Worm (Caenorhabditis elegans) whole organism, young adult: ENCODE results near the gene F29C12.6.
A peak's percentile ranks its signal among the peaks of the same experiment; 100 is the strongest.

Experiments
- B0336.3 ChIP-seq: fragments of 200-800 bp; sonication (Bioruptor generic); IDR thresholded peaks from 2 replicates; pipeline ENCODE4 v1.3.6; 2022; ENCODE audit warnings: missing genetic modification characterization, missing compliant biosample characterization
- D2030.7 ChIP-seq: fragments of 200-800 bp; sonication (Bioruptor generic); IDR thresholded peaks from 2 replicates; pipeline ENCODE4 v1.3.6; 2022; ENCODE audit warnings: missing genetic modification reagents, missing genetic modification characterization, missing compliant biosample characterization
- F33H1.4 ChIP-seq: fragments of 200-800 bp; sonication (Bioruptor generic); IDR thresholded peaks from 2 replicates; pipeline ENCODE4 v1.3.6; 2022; ENCODE audit warnings: missing genetic modification reagents, missing genetic modification characterization, missing compliant biosample characterization
- F55B11.4 ChIP-seq: sonication (generic microtip); optimal IDR thresholded peaks from 2 replicates; lab custom pipeline; 2016; ENCODE audit warnings: missing compliant biosample characterization, missing genetic modification characterization, borderline replicate concordance; ENCODE audit not compliant: insufficient read depth
- F57A8.1 ChIP-seq: fragments of 200-800 bp; sonication (Bioruptor generic); optimal IDR thresholded peaks from 2 replicates; lab custom pipeline; 2018; ENCODE audit warnings: mild to moderate bottlenecking, missing genetic modification characterization, moderate library complexity, missing compliant biosample characterization
- F57C9.4 ChIP-seq: sonication (generic microtip); optimal IDR thresholded peaks from 2 replicates; lab custom pipeline; 2017; ENCODE audit warnings: mild to moderate bottlenecking, missing genetic modification characterization, missing compliant biosample characterization
- K11D2.4 ChIP-seq: fragments of 200-800 bp; sonication (Bioruptor generic); IDR thresholded peaks from 2 replicates; pipeline ENCODE4 v1.3.6; 2022; ENCODE audit warnings: missing genetic modification reagents, missing genetic modification characterization, missing compliant biosample characterization
- K12H6.12 ChIP-seq: fragments of 200-800 bp; sonication (Bioruptor generic); optimal IDR thresholded peaks from 2 replicates; lab custom pipeline; 2018; ENCODE audit warnings: mild to moderate bottlenecking, missing genetic modification characterization, missing compliant biosample characterization
- T26A5.8 ChIP-seq: sonication (generic microtip); optimal IDR thresholded peaks from 2 replicates; lab custom pipeline; 2016; ENCODE audit warnings: missing genetic modification characterization, missing compliant biosample characterization
- Y53F4B.3 ChIP-seq: fragments of 200-800 bp; sonication (Bioruptor generic); IDR thresholded peaks from 2 replicates; pipeline ENCODE4 v1.3.6; 2022; ENCODE audit warnings: missing genetic modification reagents, missing genetic modification characterization, missing compliant biosample characterization
- Y53G8AR.9 ChIP-seq: fragments of 200-800 bp; sonication (Bioruptor generic); conservative IDR thresholded peaks from 2 replicates; pipeline ENCODE4 v1.3.6; 2022; ENCODE audit warnings: missing genetic modification reagents, missing genetic modification characterization, missing compliant biosample characterization
- ZK185.1 ChIP-seq: sonication (generic microtip); optimal IDR thresholded peaks from 2 replicates; lab custom pipeline; 2016; ENCODE audit warnings: mild to moderate bottlenecking, missing genetic modification characterization, missing compliant biosample characterization; ENCODE audit not compliant: poor library complexity, severe bottlenecking
- aptf-2 ChIP-seq: fragments of 200-800 bp; sonication (Bioruptor generic); conservative IDR thresholded peaks from 2 replicates; pipeline ENCODE4 v1.3.6; 2022; ENCODE audit warnings: missing genetic modification reagents, missing genetic modification characterization, missing compliant biosample characterization
- atf-7 ChIP-seq: sonication (generic microtip); optimal IDR thresholded peaks from 2 replicates; lab custom pipeline; 2017; ENCODE audit warnings: mild to moderate bottlenecking, missing genetic modification characterization, missing compliant biosample characterization
- athp-1 ChIP-seq: sonication (generic microtip); optimal IDR thresholded peaks from 2 replicates; lab custom pipeline; 2017; ENCODE audit warnings: mild to moderate bottlenecking, missing genetic modification characterization, missing compliant biosample characterization
- attf-5 ChIP-seq: fragments of 200-800 bp; sonication (Bioruptor generic); optimal IDR thresholded peaks from 2 replicates; lab custom pipeline; 2018; ENCODE audit warnings: mild to moderate bottlenecking, missing genetic modification characterization, missing compliant biosample characterization
- cebp-2 ChIP-seq: fragments of 200-800 bp; sonication (Bioruptor generic); IDR thresholded peaks from 2 replicates; pipeline ENCODE4 v1.3.6; 2022; ENCODE audit warnings: missing genetic modification characterization, missing compliant biosample characterization
- ceh-100 ChIP-seq: fragments of 200-800 bp; sonication (Bioruptor generic); IDR thresholded peaks from 2 replicates; pipeline ENCODE4 v1.3.6; 2022; ENCODE audit warnings: missing genetic modification reagents, missing genetic modification characterization, missing compliant biosample characterization
- ceh-27 ChIP-seq: fragments of 200-800 bp; sonication (Bioruptor generic); optimal IDR thresholded peaks from 2 replicates; lab custom pipeline; 2018; ENCODE audit warnings: mild to moderate bottlenecking, missing genetic modification characterization, moderate library complexity, missing compliant biosample characterization
- ceh-40 ChIP-seq: fragments of 200-800 bp; sonication (Bioruptor generic); IDR thresholded peaks from 2 replicates; pipeline ENCODE4 v1.3.6; 2022; ENCODE audit warnings: missing genetic modification characterization, missing compliant biosample characterization
- dox-1 ChIP-seq: fragments of 200-800 bp; sonication (Bioruptor generic); IDR thresholded peaks from 2 replicates; pipeline ENCODE4 v1.3.6; 2022; ENCODE audit warnings: missing genetic modification reagents, missing genetic modification characterization, missing compliant biosample characterization
- dpff-1 ChIP-seq: sonication (generic microtip); optimal IDR thresholded peaks from 2 replicates; lab custom pipeline; 2017; ENCODE audit warnings: mild to moderate bottlenecking, missing genetic modification characterization, missing compliant biosample characterization
- efl-1 ChIP-seq: fragments of 150-350 bp; optimal IDR thresholded peaks from 2 replicates; lab custom pipeline; 2014; ENCODE audit warnings: missing biosample characterization, missing genetic modification reagents, missing genetic modification characterization
- egl-44 ChIP-seq: fragments of 200-800 bp; sonication (Bioruptor generic); IDR thresholded peaks from 2 replicates; pipeline ENCODE4 v1.3.6; 2022; ENCODE audit warnings: missing genetic modification reagents, missing genetic modification characterization, missing compliant biosample characterization
- ekl-4 ChIP-seq: fragments of 200-800 bp; sonication (Bioruptor generic); IDR thresholded peaks from 2 replicates; pipeline ENCODE4 v1.3.6; 2022; ENCODE audit warnings: missing genetic modification reagents, missing genetic modification characterization, missing compliant biosample characterization
- ets-4 ChIP-seq: fragments of 200-800 bp; sonication (Bioruptor generic); optimal IDR thresholded peaks from 2 replicates; lab custom pipeline; 2018; ENCODE audit warnings: mild to moderate bottlenecking, missing genetic modification characterization, missing compliant biosample characterization
- gei-17 ChIP-seq: fragments of 200-800 bp; sonication (Bioruptor generic); optimal IDR thresholded peaks from 2 replicates; lab custom pipeline; 2018; ENCODE audit warnings: mild to moderate bottlenecking, missing genetic modification characterization, missing compliant biosample characterization
- hlh-12 ChIP-seq: sonication (generic microtip); optimal IDR thresholded peaks from 2 replicates; lab custom pipeline; 2016; ENCODE audit warnings: missing genetic modification characterization, missing compliant biosample characterization
- hmg-1.2 ChIP-seq: fragments of 200-800 bp; sonication (Bioruptor generic); IDR thresholded peaks from 2 replicates; pipeline ENCODE4 v1.3.6; 2022; ENCODE audit warnings: missing genetic modification reagents, missing genetic modification characterization, missing compliant biosample characterization
- hmg-20 ChIP-seq: fragments of 200-800 bp; sonication (Bioruptor generic); IDR thresholded peaks from 2 replicates; pipeline ENCODE4 v1.3.6; 2022; ENCODE audit warnings: missing genetic modification reagents, missing genetic modification characterization, missing compliant biosample characterization
- hsf-1 ChIP-seq: fragments of 200-800 bp; sonication (Bioruptor generic); IDR thresholded peaks from 2 replicates; pipeline ENCODE4 v1.3.6; 2022; ENCODE audit warnings: missing genetic modification reagents, missing genetic modification characterization, missing compliant biosample characterization
- let-526 ChIP-seq: fragments of 200-800 bp; sonication (Bioruptor generic); IDR thresholded peaks from 2 replicates; pipeline ENCODE4 v1.3.6; 2022; ENCODE audit warnings: missing genetic modification reagents, missing genetic modification characterization, missing compliant biosample characterization
- lin-26 ChIP-seq: fragments of 200-800 bp; sonication (Bioruptor generic); IDR thresholded peaks from 2 replicates; pipeline ENCODE4 v1.3.6; 2022; ENCODE audit warnings: missing genetic modification reagents, missing genetic modification characterization, missing compliant biosample characterization
- lin-35 ChIP-seq, 3 experiments: fragments of 150-350 bp in 2 of 3; sonication (generic microtip) in 1 of 3; optimal IDR thresholded peaks; 2 replicates each; lab custom pipeline; 2014 to 2018; ENCODE audit warnings: missing biosample characterization in 3 of 3, missing genetic modification characterization in 3 of 3, missing genetic modification reagents in 3 of 3
- lir-1 ChIP-seq: fragments of 200-800 bp; sonication (Bioruptor generic); conservative IDR thresholded peaks from 2 replicates; pipeline ENCODE4 v1.3.6; 2022; ENCODE audit warnings: missing genetic modification reagents, missing genetic modification characterization, missing compliant biosample characterization
- lsy-27 ChIP-seq: sonication (generic microtip); optimal IDR thresholded peaks from 2 replicates; lab custom pipeline; 2017; ENCODE audit warnings: missing genetic modification characterization, mild to moderate bottlenecking, missing compliant biosample characterization, antibody characterized with exemption, missing genotype, borderline replicate concordance; ENCODE audit not compliant: insufficient read depth
- madf-8 ChIP-seq: fragments of 200-800 bp; sonication (Bioruptor generic); conservative IDR thresholded peaks from 2 replicates; pipeline ENCODE4 v1.3.6; 2022; ENCODE audit warnings: missing genetic modification reagents, missing genetic modification characterization, missing compliant biosample characterization
- mcd-1 ChIP-seq: fragments of 200-800 bp; sonication (Bioruptor generic); IDR thresholded peaks from 2 replicates; pipeline ENCODE4 v1.3.6; 2022; ENCODE audit warnings: missing genetic modification reagents, missing genetic modification characterization, missing compliant biosample characterization
- nhr-80 ChIP-seq: sonication (generic microtip); optimal IDR thresholded peaks from 2 replicates; lab custom pipeline; 2016; ENCODE audit warnings: missing genetic modification characterization, missing compliant biosample characterization
- nhr-90 ChIP-seq: sonication (generic microtip); optimal IDR thresholded peaks from 2 replicates; lab custom pipeline; 2016; ENCODE audit warnings: missing genotype, mild to moderate bottlenecking, missing genetic modification characterization, missing compliant biosample characterization
- pha-4 ChIP-seq: fragments of 150-350 bp; sonication (generic microtip); optimal IDR thresholded peaks from 2 replicates; lab custom pipeline; 2014; ENCODE audit warnings: missing biosample characterization, missing genetic modification reagents, missing genetic modification characterization
- repo-1 ChIP-seq: sonication (generic microtip); optimal IDR thresholded peaks from 2 replicates; lab custom pipeline; 2017; ENCODE audit warnings: mild to moderate bottlenecking, missing genetic modification characterization, missing compliant biosample characterization
- rpc-1 ChIP-seq, 2 experiments: fragments of 150-350 bp in 1 of 2; sonication (generic microtip) in 1 of 2; optimal IDR thresholded peaks; 2 replicates each; lab custom pipeline; 2014 to 2018; ENCODE audit warnings: missing biosample characterization in 1 of 2, missing genetic modification characterization in 1 of 2, missing genetic modification reagents in 1 of 2, missing genotype in 1 of 2
- snpc-1.3 ChIP-seq: sonication (generic microtip); optimal IDR thresholded peaks from 2 replicates; lab custom pipeline; 2017; ENCODE audit warnings: missing genetic modification characterization, mild to moderate bottlenecking, missing compliant biosample characterization, antibody characterized with exemption, moderate library complexity, missing genotype, missing genetic modification reagents; ENCODE audit not compliant: insufficient read depth
- unc-130 ChIP-seq: sonication (generic microtip); optimal IDR thresholded peaks from 2 replicates; lab custom pipeline; 2016; ENCODE audit warnings: missing genetic modification reagents, missing genetic modification characterization, missing compliant biosample characterization
- unc-62 ChIP-seq: fragments of 150-350 bp; optimal IDR thresholded peaks from 2 replicates; lab custom pipeline; 2014; ENCODE audit warnings: missing biosample characterization, missing genetic modification reagents, missing genetic modification characterization
- xnd-1 ChIP-seq: sonication (generic microtip); optimal IDR thresholded peaks from 2 replicates; lab custom pipeline; 2016; ENCODE audit warnings: missing genotype, missing genetic modification reagents, missing genetic modification characterization, missing compliant biosample characterization
- ztf-22 ChIP-seq: fragments of 200-800 bp; sonication (Bioruptor generic); optimal IDR thresholded peaks from 2 replicates; lab custom pipeline; 2018; ENCODE audit warnings: mild to moderate bottlenecking, missing genetic modification characterization, moderate library complexity, missing compliant biosample characterization
- ztf-26 ChIP-seq: sonication (generic microtip); optimal IDR thresholded peaks from 2 replicates; lab custom pipeline; 2017; ENCODE audit warnings: missing genetic modification characterization, missing compliant biosample characterization

F29C12.6 gene

ce11 chrII:13117135-13117534, 12.6 kb upstream of the F29C12.6 start, which contains the start of gene gfm-1 (continued):
- peak; percentile 33; the same call in 1 of the 2 replicates for TF ChIP-seq F33H1.4 (GFP tag; lab: Robert Waterston, UW)
- TF ChIP-seq ZK185.1 (tag; lab: Kevin White, UChicago): peak; percentile 91
- TF ChIP-seq hmg-1.2: no peak
- TF ChIP-seq athp-1 (tag; lab: Kevin White, UChicago): peak; percentile 52
- TF ChIP-seq F57A8.1 (GFP tag; lab: Kevin White, UChicago): no peak
- no peak for TF ChIP-seq repo-1 (tag; lab: Kevin White, UChicago)
- peak; percentile 51 for TF ChIP-seq ceh-27
- TF ChIP-seq rpc-1 (optimal IDR thresholded peaks at IDR 0.05; lab: Kevin White, UChicago): no peak
- no peak for TF ChIP-seq rpc-1 (tag; optimal IDR thresholded peaks at IDR 0.05; lab: Kevin White, UChicago)
- no peak for TF ChIP-seq B0336.3
- TF ChIP-seq dox-1: peak; percentile 61
- TF ChIP-seq unc-130 (GFP tag; lab: Kevin White, UChicago): peak; percentile 90
- no peak for TF ChIP-seq nhr-90
- no peak for TF ChIP-seq let-526 (GFP tag; lab: Robert Waterston, UW)
- no peak for TF ChIP-seq unc-62 (GFP tag; lab: Kevin White, UChicago)
- TF ChIP-seq cebp-2: no peak
- TF ChIP-seq aptf-2: no peak
- TF ChIP-seq dpff-1 (tag; lab: Kevin White, UChicago): no peak
- TF ChIP-seq Y53F4B.3 (GFP tag; lab: Robert Waterston, UW): no peak
- TF ChIP-seq hmg-20 (GFP tag; lab: Robert Waterston, UW): no peak
- no peak for TF ChIP-seq ztf-22 (GFP tag; lab: Kevin White, UChicago)
- no peak for TF ChIP-seq F57C9.4 (tag; lab: Kevin White, UChicago)
- TF ChIP-seq ztf-26: no peak
- 0 out of 2 replicates have a peak, but pooled peaks have one; percentile 30 for TF ChIP-seq madf-8 (GFP tag; lab: Robert Waterston, UW)
- peak; percentile 44; the same call in 1 of the 2 replicates for TF ChIP-seq D2030.7 (GFP tag; lab: Robert Waterston, UW)
- peak in 1 of 3 experiments; percentile 41 for TF ChIP-seq lin-35 (GFP tag; optimal IDR thresholded peaks at IDR 0.05; lab: Kevin White, UChicago)
- no peak for TF ChIP-seq hlh-12 (tag; lab: Kevin White, UChicago)
- no peak for TF ChIP-seq lin-26 (GFP tag; lab: Robert Waterston, UW)
- TF ChIP-seq T26A5.8 (tag; lab: Kevin White, UChicago): no peak
- TF ChIP-seq lsy-27: no peak
- peak; percentile 15 for TF ChIP-seq atf-7 (tag; lab: Kevin White, UChicago)
- no peak for TF ChIP-seq gei-17 (GFP tag; lab: Kevin White, UChicago)
- no peak for TF ChIP-seq xnd-1 (tag; lab: Kevin White, UChicago)
- no peak for TF ChIP-seq ceh-100 (GFP tag; lab: Robert Waterston, UW)
- no peak for TF ChIP-seq ceh-40 (GFP tag; lab: Robert Waterston, UW)
- no peak for TF ChIP-seq F55B11.4 (tag; lab: Kevin White, UChicago)
- no peak for TF ChIP-seq ets-4 (GFP tag; lab: Kevin White, UChicago)
- TF ChIP-seq egl-44 (GFP tag; lab: Robert Waterston, UW): no peak
- no peak for TF ChIP-seq attf-5
- TF ChIP-seq ekl-4 (GFP tag; lab: Robert Waterston, UW): no peak
- TF ChIP-seq K11D2.4 (GFP tag; lab: Robert Waterston, UW): no peak
- no peak for TF ChIP-seq efl-1 (GFP tag; lab: Kevin White, UChicago)
- TF ChIP-seq Y53G8AR.9: no peak
- TF ChIP-seq nhr-80: no peak
- peak; percentile 68; the same call in 1 of the 2 replicates for TF ChIP-seq mcd-1 (GFP tag; lab: Robert Waterston, UW)
- TF ChIP-seq pha-4 (tag; lab: Kevin White, UChicago): no peak
- TF ChIP-seq hsf-1 (GFP tag; lab: Robert Waterston, UW): no peak
- TF ChIP-seq snpc-1.3 (tag; lab: Kevin White, UChicago): peak; percentile 30
- peak; percentile 44 for TF ChIP-seq K12H6.12
- 0 out of 2 replicates have a peak, but pooled peaks have one; percentile 6 for TF ChIP-seq lir-1
